Fruit fly (Drosophila melanogaster) whole organism, embryonic: ENCODE measurements around the gene CG10165.

Experiments
- ATbp ChIP-seq: fragments of 200-800 bp; sonication (Bioruptor generic); optimal IDR thresholded peaks from 2 replicates; lab custom pipeline; 2017; ENCODE audit warnings: missing biosample characterization, mild to moderate bottlenecking, missing genetic modification characterization, missing genetic modification reagents
- Aef1 ChIP-seq: fragments of 200-800 bp; sonication (Bioruptor generic); IDR thresholded peaks from 3 replicates; pipeline ENCODE4 v1.3.6; 2022; ENCODE audit warnings: missing biosample characterization, missing genetic modification characterization
- B-H2 ChIP-seq: fragments of 200-800 bp; sonication (Bioruptor generic); optimal IDR thresholded peaks from 2 replicates; lab custom pipeline; 2018; ENCODE audit warnings: missing biosample characterization, mild to moderate bottlenecking, missing genetic modification characterization
- BEAF-32 ChIP-seq: fragments of 200-800 bp; sonication (Bioruptor generic); optimal IDR thresholded peaks from 3 replicates; lab custom pipeline; 2017; ENCODE audit warnings: missing biosample characterization, missing genetic modification characterization, mild to moderate bottlenecking, moderate library complexity, missing genetic modification reagents
- Blimp-1 ChIP-seq: fragments of 200-800 bp; sonication (Bioruptor generic); optimal IDR thresholded peaks from 3 replicates; lab custom pipeline; 2018; ENCODE audit warnings: missing biosample characterization, missing genetic modification characterization, mild to moderate bottlenecking, moderate library complexity, missing genetic modification reagents
- Bteb2 ChIP-seq: fragments of 200-800 bp; sonication (Bioruptor generic); optimal IDR thresholded peaks from 2 replicates; lab custom pipeline; 2016; ENCODE audit warnings: missing biosample characterization, missing genetic modification characterization
- CG10543 ChIP-seq: fragments of 200-800 bp; sonication (Bioruptor generic); optimal IDR thresholded peaks from 3 replicates; lab custom pipeline; 2017; ENCODE audit warnings: missing biosample characterization, mild to moderate bottlenecking, missing genetic modification characterization, moderate library complexity
- CG11695 ChIP-seq: fragments of 200-800 bp; sonication (Bioruptor generic); IDR thresholded peaks from 3 replicates; pipeline ENCODE4 v1.3.6; 2022; ENCODE audit warnings: missing biosample characterization, missing genetic modification characterization
- CG13296 ChIP-seq: fragments of 200-800 bp; sonication (Bioruptor generic); optimal IDR thresholded peaks from 3 replicates; lab custom pipeline; 2018; ENCODE audit warnings: missing biosample characterization, mild to moderate bottlenecking, missing genetic modification characterization
- CG13424 ChIP-seq: fragments of 200-800 bp; sonication (Bioruptor generic); optimal IDR thresholded peaks from 2 replicates; lab custom pipeline; 2019; ENCODE audit warnings: missing biosample characterization, mild to moderate bottlenecking, missing genetic modification characterization, moderate library complexity
- CG13775 ChIP-seq: fragments of 200-800 bp; sonication (Bioruptor generic); optimal IDR thresholded peaks from 3 replicates; lab custom pipeline; 2017; ENCODE audit warnings: missing biosample characterization, mild to moderate bottlenecking, missing genetic modification characterization
- CG13894 ChIP-seq: fragments of 200-800 bp; sonication (Bioruptor generic); optimal IDR thresholded peaks from 3 replicates; lab custom pipeline; 2018; ENCODE audit warnings: missing biosample characterization, mild to moderate bottlenecking, missing genetic modification characterization, moderate library complexity
- CG2116 ChIP-seq: fragments of 200-800 bp; sonication (Bioruptor generic); optimal IDR thresholded peaks from 3 replicates; lab custom pipeline; 2018; ENCODE audit warnings: missing biosample characterization, mild to moderate bottlenecking, missing genetic modification characterization
- CG2202 ChIP-seq: fragments of 200-800 bp; sonication (Bioruptor generic); optimal IDR thresholded peaks from 2 replicates; lab custom pipeline; 2018; ENCODE audit warnings: missing biosample characterization, mild to moderate bottlenecking, missing genetic modification characterization
- CG4404 ChIP-seq: fragments of 200-800 bp; sonication (Bioruptor generic); IDR thresholded peaks from 2 replicates; pipeline ENCODE4 v1.3.6; 2022; ENCODE audit warnings: missing biosample characterization, missing genetic modification characterization
- CG4820 ChIP-seq: fragments of 200-800 bp; sonication (Bioruptor generic); optimal IDR thresholded peaks from 3 replicates; lab custom pipeline; 2016; ENCODE audit warnings: missing biosample characterization, missing genetic modification characterization
- CrebB ChIP-seq: fragments of 200-800 bp; sonication (Bioruptor generic); optimal IDR thresholded peaks from 3 replicates; lab custom pipeline; 2018; ENCODE audit warnings: missing biosample characterization, mild to moderate bottlenecking, missing genetic modification characterization
- Dek ChIP-seq: fragments of 200-800 bp; sonication (Bioruptor generic); optimal IDR thresholded peaks from 3 replicates; lab custom pipeline; 2019; ENCODE audit warnings: missing biosample characterization, mild to moderate bottlenecking, missing genetic modification characterization, moderate library complexity
- Dip3 ChIP-seq: fragments of 200-800 bp; sonication (Bioruptor generic); optimal IDR thresholded peaks from 3 replicates; lab custom pipeline; 2016; ENCODE audit warnings: missing biosample characterization, missing genetic modification characterization
- Fer1 ChIP-seq: fragments of 200-800 bp; sonication (Bioruptor generic); optimal IDR thresholded peaks from 2 replicates; lab custom pipeline; 2017; ENCODE audit warnings: missing biosample characterization, mild to moderate bottlenecking, missing genetic modification characterization
- Hey ChIP-seq: fragments of 200-800 bp; sonication (Bioruptor generic); optimal IDR thresholded peaks from 3 replicates; lab custom pipeline; 2018; ENCODE audit warnings: missing biosample characterization, mild to moderate bottlenecking, missing genetic modification characterization
- Hmx ChIP-seq: fragments of 200-800 bp; sonication (Bioruptor generic); optimal IDR thresholded peaks from 2 replicates; lab custom pipeline; 2016; ENCODE audit warnings: missing biosample characterization, missing genetic modification characterization
- Mad ChIP-seq: fragments of 200-800 bp; sonication (Bioruptor generic); optimal IDR thresholded peaks from 2 replicates; lab custom pipeline; 2016; ENCODE audit warnings: missing biosample characterization, missing genetic modification characterization
- Mes4 ChIP-seq: fragments of 200-800 bp; sonication (Bioruptor generic); optimal IDR thresholded peaks from 2 replicates; lab custom pipeline; 2016; ENCODE audit warnings: missing biosample characterization, missing genetic modification characterization
- NFAT ChIP-seq: fragments of 200-800 bp; sonication (Bioruptor generic); IDR thresholded peaks from 2 replicates; pipeline ENCODE4 v1.3.6; 2022; ENCODE audit warnings: missing biosample characterization, missing genetic modification characterization
- Pdp1 ChIP-seq, 2 experiments: fragments of 200-800 bp; sonication (Bioruptor generic); optimal IDR thresholded peaks; 3 replicates each; lab custom pipeline; 2016; ENCODE audit warnings: missing biosample characterization in 2 of 2, missing genetic modification characterization in 2 of 2, mild to moderate bottlenecking in 1 of 2, moderate library complexity in 1 of 2
- Ravus ChIP-seq: fragments of 200-800 bp; sonication (Bioruptor generic); IDR thresholded peaks from 2 replicates; pipeline ENCODE4 v1.3.6; 2022; ENCODE audit warnings: missing biosample characterization, missing genetic modification characterization
- Rx ChIP-seq: fragments of 200-800 bp; sonication (Bioruptor generic); IDR thresholded peaks from 2 replicates; pipeline ENCODE4 v1.3.6; 2022; ENCODE audit warnings: missing biosample characterization, missing genetic modification characterization
- Sox102F ChIP-seq: fragments of 200-800 bp; sonication (Bioruptor generic); optimal IDR thresholded peaks from 2 replicates; lab custom pipeline; 2018; ENCODE audit warnings: missing biosample characterization, mild to moderate bottlenecking, missing genetic modification characterization, moderate library complexity
- Sry-β ChIP-seq: fragments of 200-800 bp; sonication (Bioruptor generic); optimal IDR thresholded peaks from 2 replicates; lab custom pipeline; 2018; ENCODE audit warnings: missing biosample characterization, mild to moderate bottlenecking, missing genetic modification characterization, moderate library complexity
- abd-A ChIP-seq: fragments of 200-800 bp; sonication (Bioruptor generic); optimal IDR thresholded peaks from 3 replicates; lab custom pipeline; 2019; ENCODE audit warnings: missing biosample characterization, mild to moderate bottlenecking, missing genetic modification characterization, moderate library complexity
- ash1 ChIP-seq: fragments of 200-800 bp; sonication (Bioruptor generic); optimal IDR thresholded peaks from 2 replicates; lab custom pipeline; 2018; ENCODE audit warnings: missing biosample characterization, mild to moderate bottlenecking, missing genetic modification characterization
- btn ChIP-seq: fragments of 200-800 bp; sonication (Bioruptor generic); optimal IDR thresholded peaks from 2 replicates; lab custom pipeline; 2016; ENCODE audit warnings: missing biosample characterization, missing genetic modification characterization
- ci ChIP-seq: fragments of 200-800 bp; sonication (Bioruptor generic); IDR thresholded peaks from 3 replicates; pipeline ENCODE4 v1.3.6; 2022; ENCODE audit warnings: missing biosample characterization, missing genetic modification characterization
- da ChIP-seq: fragments of 200-800 bp; sonication (Bioruptor generic); optimal IDR thresholded peaks from 2 replicates; lab custom pipeline; 2016; ENCODE audit warnings: missing biosample characterization, missing genetic modification characterization
- dmrt11E ChIP-seq: fragments of 200-800 bp; sonication (Bioruptor generic); optimal IDR thresholded peaks from 3 replicates; lab custom pipeline; 2018; ENCODE audit warnings: missing biosample characterization, mild to moderate bottlenecking, missing genetic modification characterization, moderate library complexity
- eve ChIP-seq, 2 experiments: fragments of >200 bp; optimal IDR thresholded peaks; 2 replicates each; lab custom pipeline; 2017; ENCODE audit warnings: missing biosample characterization in 2 of 2, missing genetic modification characterization in 2 of 2
- eyg ChIP-seq: fragments of 200-800 bp; sonication (Bioruptor generic); optimal IDR thresholded peaks from 3 replicates; lab custom pipeline; 2016; ENCODE audit warnings: missing biosample characterization, missing genetic modification characterization
- ftz-f1 ChIP-seq: fragments of 200-800 bp; sonication (Bioruptor generic); optimal IDR thresholded peaks from 2 replicates; lab custom pipeline; 2016; ENCODE audit warnings: missing biosample characterization, missing genetic modification characterization
- grau ChIP-seq: fragments of 200-800 bp; optimal IDR thresholded peaks from 3 replicates; lab custom pipeline; 2019; ENCODE audit warnings: missing biosample characterization, mild to moderate bottlenecking, missing genetic modification characterization, moderate library complexity
- hbn ChIP-seq: fragments of 200-800 bp; sonication (Bioruptor generic); IDR thresholded peaks from 2 replicates; pipeline ENCODE4 v1.3.6; 2022; ENCODE audit warnings: missing biosample characterization, missing genetic modification characterization; ENCODE audit not compliant: partially characterized antibody
- her ChIP-seq: fragments of 200-800 bp; sonication (Bioruptor generic); optimal IDR thresholded peaks from 2 replicates; lab custom pipeline; 2016; ENCODE audit warnings: missing biosample characterization, missing genetic modification characterization
- ken ChIP-seq: fragments of 200-800 bp; sonication (Bioruptor generic); IDR thresholded peaks from 3 replicates; pipeline ENCODE4 v1.3.6; 2022; ENCODE audit warnings: missing biosample characterization, missing genetic modification characterization
- knrl ChIP-seq: fragments of 200-800 bp; sonication (Bioruptor generic); IDR thresholded peaks from 3 replicates; pipeline ENCODE4 v1.3.6; 2022; ENCODE audit warnings: missing biosample characterization, missing genetic modification characterization; ENCODE audit not compliant: partially characterized antibody
- onecut ChIP-seq: fragments of 200-800 bp; sonication (Bioruptor generic); IDR thresholded peaks from 2 replicates; pipeline ENCODE4 v1.3.6; 2022; ENCODE audit warnings: missing biosample characterization, missing genetic modification characterization
- tx ChIP-seq: fragments of 200-800 bp; sonication (Bioruptor generic); optimal IDR thresholded peaks from 2 replicates; lab custom pipeline; 2016; ENCODE audit warnings: missing biosample characterization, missing genetic modification characterization
- unpg ChIP-seq: fragments of 200-800 bp; sonication (Bioruptor generic); optimal IDR thresholded peaks from 3 replicates; lab custom pipeline; 2018; ENCODE audit warnings: missing biosample characterization, mild to moderate bottlenecking, missing genetic modification characterization, moderate library complexity
- wdn ChIP-seq: fragments of 200-800 bp; sonication (Bioruptor generic); IDR thresholded peaks from 2 replicates; pipeline ENCODE4 v1.3.6; 2022; ENCODE audit warnings: missing biosample characterization, missing genetic modification characterization

Gene CG10165

dm6 chr2L:19572496-19573317 is 42.6 kb upstream of the CG10165 start (continued):
- TF ChIP-seq CG13424 (tag; lab: Kevin White, UChicago): peak; percentile 69
- no peak for TF ChIP-seq da (GFP tag; lab: Kevin White, UChicago)
- TF ChIP-seq CG2116 (GFP tag; lab: Kevin White, UChicago): peak; percentile 16
- TF ChIP-seq ash1 (GFP tag; lab: Kevin White, UChicago): no peak
- peak; percentile 79 for TF ChIP-seq CG13894 (tag; lab: Kevin White, UChicago)
- peak; percentile 42 for TF ChIP-seq CG2202
- peak; percentile 65 for TF ChIP-seq Aef1
- TF ChIP-seq eve (GFP tag; optimal IDR thresholded peaks at IDR 0.05; lab: Kevin White, UChicago): no peak
- TF ChIP-seq B-H2 (GFP tag; lab: Kevin White, UChicago): no peak
- no peak for TF ChIP-seq NFAT (GFP tag; lab: Robert Waterston, UW)
- TF ChIP-seq Dek (tag; lab: Kevin White, UChicago): peak; percentile 59
- TF ChIP-seq wdn (GFP tag; lab: Robert Waterston, UW): 0 out of 2 replicates have a peak, but pooled peaks have one; percentile 13
- no peak for TF ChIP-seq hbn (GFP tag; lab: Robert Waterston, UW)
- peak; percentile 72 for TF ChIP-seq CrebB
- peak; percentile 33; the same call in 1 of the 2 replicates for TF ChIP-seq Rx
- TF ChIP-seq Sry-β (GFP tag; lab: Kevin White, UChicago): peak; percentile 6
- TF ChIP-seq Hmx (GFP tag; lab: Kevin White, UChicago): peak; percentile 23
- TF ChIP-seq ken (GFP tag; lab: Robert Waterston, UW): peak; percentile 28; the same call in 1 of the 3 replicates
- peak; percentile 26 for TF ChIP-seq ATbp (GFP tag; lab: Kevin White, UChicago)
- peak; percentile 9 for TF ChIP-seq ftz-f1 (GFP tag; lab: Kevin White, UChicago)
- no peak for TF ChIP-seq Ravus (GFP tag; lab: Robert Waterston, UW)
- no peak for TF ChIP-seq ci (GFP tag; lab: Robert Waterston, UW)
- TF ChIP-seq BEAF-32: no peak
- peak; percentile 44 for TF ChIP-seq abd-A (tag; lab: Kevin White, UChicago)
- peak; percentile 65 for TF ChIP-seq Sox102F (GFP tag; lab: Kevin White, UChicago)
- TF ChIP-seq dmrt11E (tag; lab: Kevin White, UChicago): peak; percentile 48
- TF ChIP-seq Fer1 (GFP tag; lab: Kevin White, UChicago): peak; percentile 84
- TF ChIP-seq eyg (GFP tag; lab: Kevin White, UChicago): no peak
- TF ChIP-seq CG10543 (GFP tag; lab: Kevin White, UChicago): peak; percentile 52
- no peak for TF ChIP-seq knrl (GFP tag; lab: Robert Waterston, UW)
- TF ChIP-seq Mad (GFP tag; lab: Kevin White, UChicago): peak; percentile 38
- peak; percentile 67 for TF ChIP-seq Bteb2
- peak; percentile 58 to 72 for TF ChIP-seq Pdp1 (GFP tag; optimal IDR thresholded peaks at IDR 0.05; lab: Kevin White, UChicago)
- peak; percentile 16 for TF ChIP-seq her (GFP tag; lab: Kevin White, UChicago)
- peak; percentile 55; the same call in 2 of the 3 replicates for TF ChIP-seq CG11695 (GFP tag; lab: Robert Waterston, UW)
- TF ChIP-seq grau (tag; lab: Kevin White, UChicago): peak; percentile 77
- peak; percentile 60 for TF ChIP-seq Dip3 (GFP tag; lab: Kevin White, UChicago)
- TF ChIP-seq tx (GFP tag; lab: Kevin White, UChicago): peak; percentile 26
- peak; percentile 62 for TF ChIP-seq unpg (GFP tag; lab: Kevin White, UChicago)
- peak; percentile 24 for TF ChIP-seq CG4820 (GFP tag; lab: Kevin White, UChicago)
- 0 out of 2 replicates have a peak, but pooled peaks have one; percentile 27 for TF ChIP-seq onecut
- TF ChIP-seq CG13775 (GFP tag; lab: Kevin White, UChicago): peak; percentile 74
- peak; percentile 59 for TF ChIP-seq Blimp-1 (GFP tag; lab: Kevin White, UChicago)
- peak; percentile 72 for TF ChIP-seq CG13296
- TF ChIP-seq btn (GFP tag; lab: Kevin White, UChicago): no peak
- TF ChIP-seq Hey (tag; lab: Kevin White, UChicago): no peak
- no peak for TF ChIP-seq Mes4 (GFP tag; lab: Kevin White, UChicago)
- peak; percentile 48 for TF ChIP-seq CG4404 (GFP tag; lab: Robert Waterston, UW)
